Worm (Caenorhabditis elegans) whole organism, L3 larva: ENCODE data around the gene pes-8.

ENCODE experiments used
- R02D3.7 ChIP-seq: fragments of 150-350 bp; optimal IDR thresholded peaks from 2 replicates; lab custom pipeline; 2014; ENCODE audit warnings: missing biosample characterization, missing genetic modification characterization
- ceh-82 ChIP-seq: fragments of 150-350 bp; optimal IDR thresholded peaks from 2 replicates; lab custom pipeline; 2014; ENCODE audit warnings: missing biosample characterization, missing genetic modification characterization
- egl-27 ChIP-seq: sonication (generic microtip); optimal IDR thresholded peaks from 4 replicates; lab custom pipeline; 2017; ENCODE audit warnings: missing biosample characterization, missing genetic modification reagents, missing genetic modification characterization
- fkh-10 ChIP-seq: sonication (generic microtip); optimal IDR thresholded peaks from 2 replicates; lab custom pipeline; 2017; ENCODE audit warnings: missing biosample characterization, missing genetic modification reagents, missing genetic modification characterization
- lin-15B ChIP-seq: fragments of 150-350 bp; optimal IDR thresholded peaks from 2 replicates; lab custom pipeline; 2014; ENCODE audit warnings: missing biosample characterization, missing genetic modification characterization
- pha-4 ChIP-seq: fragments of 150-350 bp; optimal IDR thresholded peaks from 2 replicates; lab custom pipeline; 2014; ENCODE audit warnings: missing biosample characterization, missing genetic modification reagents, missing genetic modification characterization
- skn-1 ChIP-seq: fragments of 150-350 bp; optimal IDR thresholded peaks from 2 replicates; lab custom pipeline; 2014; ENCODE audit warnings: missing biosample characterization, missing genetic modification characterization
- snpc-4 ChIP-seq: fragments of 150-350 bp; optimal IDR thresholded peaks from 2 replicates; lab custom pipeline; 2014; ENCODE audit warnings: missing biosample characterization, missing genetic modification characterization
- unc-39 ChIP-seq: sonication (generic microtip); optimal IDR thresholded peaks from 4 replicates; lab custom pipeline; 2017; ENCODE audit warnings: missing biosample characterization, missing genetic modification characterization
- unc-62 ChIP-seq: fragments of 150-350 bp; sonication (generic microtip); optimal IDR thresholded peaks from 4 replicates; lab custom pipeline; 2014; ENCODE audit warnings: missing biosample characterization, missing genetic modification reagents, missing genetic modification characterization

DNA sequence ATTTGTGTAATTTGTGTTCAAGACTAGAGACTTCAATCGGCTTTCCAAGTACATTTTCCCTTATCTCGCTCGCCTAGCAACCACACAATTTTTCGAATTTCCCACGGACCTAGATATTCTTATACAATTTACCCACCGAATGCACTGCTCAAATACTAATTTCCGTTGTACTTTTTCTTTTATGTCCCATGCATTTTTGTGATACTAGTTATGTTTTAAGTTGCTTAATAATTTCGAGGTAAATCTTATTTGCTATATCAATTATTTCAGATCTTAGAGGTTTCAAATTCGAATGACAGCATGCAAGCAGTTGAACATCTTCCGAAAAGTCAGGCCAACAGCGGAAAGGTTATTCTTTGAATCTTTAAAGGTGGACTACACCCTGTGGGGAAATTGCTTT, 8.0 kb downstream of the pes-8 start, which contains the start of gene F18G5.1:
- TF ChIP-seq lin-15B (no peak), pha-4 (no peak), egl-27 (no peak), skn-1 (no peak), unc-39 (tag; lab: Kevin White, UChicago) (no peak), ceh-82 (tag; lab: Kevin White, UChicago) (no peak), R02D3.7 (tag; lab: Kevin White, UChicago) (no peak), unc-62 (GFP tag; lab: Kevin White, UChicago) (no peak), fkh-10 (no peak), snpc-4 (tag; lab: Kevin White, UChicago) (no peak)
